Fruit fly (Drosophila melanogaster) whole organism, embryonic: ENCODE results near the gene CG33160.

Experiments
- Asciz ChIP-seq: fragments of 200-800 bp; sonication (Bioruptor generic); optimal IDR thresholded peaks from 2 replicates; lab custom pipeline; 2017; ENCODE audit warnings: missing biosample characterization, mild to moderate bottlenecking, missing genetic modification characterization, missing genetic modification reagents
- Blimp-1 ChIP-seq: fragments of 200-800 bp; sonication (Bioruptor generic); optimal IDR thresholded peaks from 3 replicates; lab custom pipeline; 2018; ENCODE audit warnings: missing biosample characterization, missing genetic modification characterization, mild to moderate bottlenecking, moderate library complexity, missing genetic modification reagents
- CG10366 ChIP-seq: fragments of 200-800 bp; sonication (Bioruptor generic); IDR thresholded peaks from 2 replicates; pipeline ENCODE4 v1.3.6; 2022; ENCODE audit warnings: missing biosample characterization, missing genetic modification characterization
- CG11247 ChIP-seq: fragments of 200-800 bp; sonication (Bioruptor generic); IDR thresholded peaks from 2 replicates; pipeline ENCODE4 v1.3.6; 2022; ENCODE audit warnings: missing biosample characterization, missing genetic modification characterization
- CG12219 ChIP-seq: fragments of 200-800 bp; sonication (Bioruptor generic); optimal IDR thresholded peaks from 3 replicates; lab custom pipeline; 2018; ENCODE audit warnings: missing biosample characterization, mild to moderate bottlenecking, missing genetic modification characterization
- CG13123 ChIP-seq: fragments of 200-800 bp; sonication (Bioruptor generic); optimal IDR thresholded peaks from 2 replicates; lab custom pipeline; 2016; ENCODE audit warnings: missing biosample characterization, missing genetic modification characterization
- CG14441 ChIP-seq: fragments of 200-800 bp; sonication (Bioruptor generic); IDR thresholded peaks from 2 replicates; pipeline ENCODE4 v1.3.6; 2022; ENCODE audit warnings: missing biosample characterization, missing genetic modification characterization
- CG1529 ChIP-seq: fragments of 200-800 bp; sonication (Bioruptor generic); optimal IDR thresholded peaks from 3 replicates; lab custom pipeline; 2018; ENCODE audit warnings: missing biosample characterization, missing genetic modification characterization
- CG1603 ChIP-seq: fragments of 200-800 bp; sonication (Bioruptor generic); optimal IDR thresholded peaks from 2 replicates; lab custom pipeline; 2019; ENCODE audit warnings: missing biosample characterization, mild to moderate bottlenecking, missing genetic modification characterization, moderate library complexity
- CG2129 ChIP-seq: fragments of 200-800 bp; sonication (Bioruptor generic); IDR thresholded peaks from 2 replicates; pipeline ENCODE4 v1.3.6; 2022; ENCODE audit warnings: missing biosample characterization, missing genetic modification characterization; ENCODE audit not compliant: partially characterized antibody
- CG2678 ChIP-seq: fragments of 200-800 bp; sonication (Bioruptor generic); optimal IDR thresholded peaks from 3 replicates; lab custom pipeline; 2019; ENCODE audit warnings: missing biosample characterization, mild to moderate bottlenecking, missing genetic modification characterization, moderate library complexity
- CG3995 ChIP-seq: fragments of 200-800 bp; sonication (Bioruptor generic); optimal IDR thresholded peaks from 3 replicates; lab custom pipeline; 2016; ENCODE audit warnings: missing biosample characterization, missing genetic modification characterization
- CG4424 ChIP-seq: fragments of 200-800 bp; sonication (Bioruptor generic); optimal IDR thresholded peaks from 3 replicates; lab custom pipeline; 2016; ENCODE audit warnings: missing biosample characterization, missing genetic modification characterization
- CG4617 ChIP-seq: fragments of 200-800 bp; sonication (Bioruptor generic); optimal IDR thresholded peaks from 3 replicates; lab custom pipeline; 2016; ENCODE audit warnings: missing biosample characterization, missing genetic modification characterization, borderline replicate concordance
- CG6254 ChIP-seq: fragments of 200-800 bp; sonication (Bioruptor generic); optimal IDR thresholded peaks from 3 replicates; lab custom pipeline; 2017; ENCODE audit warnings: mild to moderate bottlenecking, missing biosample characterization, missing genetic modification reagents, missing genetic modification characterization
- CG6683 ChIP-seq: fragments of 200-800 bp; sonication (Bioruptor generic); optimal IDR thresholded peaks from 2 replicates; lab custom pipeline; 2017; ENCODE audit warnings: missing biosample characterization, mild to moderate bottlenecking, missing genetic modification characterization, missing genetic modification reagents
- CG6689 ChIP-seq: fragments of 200-800 bp; sonication (Bioruptor generic); IDR thresholded peaks from 2 replicates; pipeline ENCODE4 v1.3.6; 2022; ENCODE audit warnings: missing biosample characterization, missing genetic modification characterization
- CG6765 ChIP-seq: fragments of 200-800 bp; sonication (Bioruptor generic); optimal IDR thresholded peaks from 3 replicates; lab custom pipeline; 2017; ENCODE audit warnings: missing biosample characterization, mild to moderate bottlenecking, missing genetic modification characterization
- CG9609 ChIP-seq: fragments of 200-800 bp; sonication (Bioruptor generic); optimal IDR thresholded peaks from 3 replicates; lab custom pipeline; 2016; ENCODE audit warnings: missing biosample characterization, missing genetic modification characterization
- Chrac-16 ChIP-seq: fragments of 200-800 bp; sonication (Bioruptor generic); optimal IDR thresholded peaks from 3 replicates; lab custom pipeline; 2016; ENCODE audit warnings: missing biosample characterization, missing genetic modification characterization
- D19B ChIP-seq: fragments of 200-800 bp; sonication (Bioruptor generic); optimal IDR thresholded peaks from 2 replicates; lab custom pipeline; 2017; ENCODE audit warnings: missing biosample characterization, mild to moderate bottlenecking, missing genetic modification characterization
- Doc3 ChIP-seq: fragments of 200-800 bp; sonication (Bioruptor generic); IDR thresholded peaks from 3 replicates; pipeline ENCODE4 v1.3.6; 2022; ENCODE audit warnings: missing biosample characterization, missing genetic modification characterization; ENCODE audit not compliant: partially characterized antibody
- E2f1 ChIP-seq: fragments of 200-800 bp; sonication (Bioruptor generic); IDR thresholded peaks from 2 replicates; pipeline ENCODE4 v1.3.6; 2022; ENCODE audit warnings: missing biosample characterization, missing genetic modification characterization
- Gug ChIP-seq: fragments of 200-800 bp; sonication (Bioruptor generic); IDR thresholded peaks from 4 replicates; pipeline ENCODE4 v1.3.6; 2022; ENCODE audit warnings: missing biosample characterization, missing genetic modification characterization
- Hr78 ChIP-seq, 2 experiments: fragments of 200-800 bp in 1 of 2; fragments of >200 bp in 1 of 2; sonication (Bioruptor generic) in 1 of 2; optimal IDR thresholded peaks; 2 replicates each; lab custom pipeline; 2017 to 2019; ENCODE audit warnings: missing biosample characterization in 2 of 2, missing genetic modification characterization in 2 of 2, mild to moderate bottlenecking in 1 of 2, moderate library complexity in 1 of 2
- Kr ChIP-seq: fragments of 200-800 bp; sonication (Bioruptor generic); optimal IDR thresholded peaks from 2 replicates; lab custom pipeline; 2017; ENCODE audit warnings: missing biosample characterization, mild to moderate bottlenecking, missing genetic modification characterization
- Mad ChIP-seq: fragments of 200-800 bp; sonication (Bioruptor generic); optimal IDR thresholded peaks from 2 replicates; lab custom pipeline; 2016; ENCODE audit warnings: missing biosample characterization, missing genetic modification characterization
- Myb ChIP-seq: fragments of 200-800 bp; sonication (Bioruptor generic); optimal IDR thresholded peaks from 2 replicates; lab custom pipeline; 2016; ENCODE audit warnings: missing biosample characterization, missing genetic modification characterization
- NFAT ChIP-seq: fragments of 200-800 bp; sonication (Bioruptor generic); IDR thresholded peaks from 2 replicates; pipeline ENCODE4 v1.3.6; 2022; ENCODE audit warnings: missing biosample characterization, missing genetic modification characterization
- Neu2 ChIP-seq: fragments of 200-800 bp; sonication (Bioruptor generic); optimal IDR thresholded peaks from 3 replicates; lab custom pipeline; 2016; ENCODE audit warnings: missing biosample characterization, missing genetic modification characterization, borderline replicate concordance
- Oaz ChIP-seq: fragments of 200-800 bp; sonication (Bioruptor generic); IDR thresholded peaks from 2 replicates; pipeline ENCODE4 v1.3.6; 2022; ENCODE audit warnings: missing biosample characterization, missing genetic modification characterization
- Ptx1 ChIP-seq: fragments of 200-800 bp; sonication (Bioruptor generic); IDR thresholded peaks from 2 replicates; pipeline ENCODE4 v1.3.6; 2022; ENCODE audit warnings: missing biosample characterization, missing genetic modification characterization
- Xbp1 ChIP-seq: fragments of 200-800 bp; sonication (Bioruptor generic); optimal IDR thresholded peaks from 3 replicates; lab custom pipeline; 2016; ENCODE audit warnings: missing biosample characterization, mild to moderate bottlenecking, missing genetic modification characterization
- ab ChIP-seq: fragments of 200-800 bp; sonication (Bioruptor generic); optimal IDR thresholded peaks from 2 replicates; lab custom pipeline; 2016; ENCODE audit warnings: missing biosample characterization, missing genetic modification characterization
- bbx ChIP-seq: fragments of 200-800 bp; sonication (Bioruptor generic); IDR thresholded peaks from 2 replicates; pipeline ENCODE4 v1.3.6; 2022; ENCODE audit warnings: missing biosample characterization, missing genetic modification characterization; ENCODE audit not compliant: partially characterized antibody
- cad ChIP-seq: fragments of >200 bp; optimal IDR thresholded peaks from 2 replicates; lab custom pipeline; 2017; ENCODE audit warnings: missing biosample characterization, missing genetic modification characterization
- croc ChIP-seq: fragments of 200-800 bp; sonication (Bioruptor generic); conservative IDR thresholded peaks from 3 replicates; pipeline ENCODE4 v1.3.6; 2022; ENCODE audit warnings: missing biosample characterization, missing genetic modification characterization
- crol ChIP-seq: fragments of 200-800 bp; sonication (Bioruptor generic); IDR thresholded peaks from 2 replicates; pipeline ENCODE4 v1.3.6; 2022; ENCODE audit warnings: missing biosample characterization, missing genetic modification characterization
- cwo ChIP-seq: fragments of 200-800 bp; sonication (Bioruptor generic); optimal IDR thresholded peaks from 3 replicates; lab custom pipeline; 2017; ENCODE audit warnings: missing biosample characterization, missing genetic modification characterization, mild to moderate bottlenecking, moderate library complexity, missing genetic modification reagents
- gcm ChIP-seq: fragments of 200-800 bp; sonication (Bioruptor generic); optimal IDR thresholded peaks from 2 replicates; lab custom pipeline; 2019; ENCODE audit warnings: missing biosample characterization, mild to moderate bottlenecking, missing genetic modification characterization, moderate library complexity
- gfzf ChIP-seq: fragments of 200-800 bp; sonication (Bioruptor generic); optimal IDR thresholded peaks from 2 replicates; lab custom pipeline; 2016; ENCODE audit warnings: missing biosample characterization, mild to moderate bottlenecking, missing genetic modification characterization, moderate library complexity
- ken ChIP-seq: fragments of 200-800 bp; sonication (Bioruptor generic); IDR thresholded peaks from 3 replicates; pipeline ENCODE4 v1.3.6; 2022; ENCODE audit warnings: missing biosample characterization, missing genetic modification characterization
- lmd ChIP-seq: fragments of 200-800 bp; sonication (Bioruptor generic); IDR thresholded peaks from 2 replicates; pipeline ENCODE4 v1.3.6; 2022; ENCODE audit warnings: missing biosample characterization, missing genetic modification characterization
- peb ChIP-seq: fragments of 200-800 bp; sonication (Bioruptor generic); IDR thresholded peaks from 2 replicates; pipeline ENCODE4 v1.3.6; 2022; ENCODE audit warnings: missing biosample characterization, missing genetic modification characterization
- pita ChIP-seq: fragments of 200-800 bp; sonication (Bioruptor generic); optimal IDR thresholded peaks from 2 replicates; lab custom pipeline; 2017; ENCODE audit warnings: missing biosample characterization, mild to moderate bottlenecking, missing genetic modification characterization
- prd ChIP-seq, 3 experiments: fragments of >200 bp in 2 of 3; fragments of 200-800 bp in 1 of 3; sonication (Bioruptor generic) in 1 of 3; optimal IDR thresholded peaks in 2 of 3; IDR thresholded peaks in 1 of 3; 2 replicates in 2 of 3; 3 replicates in 1 of 3; pipeline versions ENCODE4 v1.3.6 to Lab custom; 2017 to 2022; ENCODE audit warnings: missing biosample characterization in 1 of 3, missing genetic modification characterization in 1 of 3
- sug ChIP-seq: fragments of 200-800 bp; optimal IDR thresholded peaks from 2 replicates; lab custom pipeline; 2019; ENCODE audit warnings: missing biosample characterization, mild to moderate bottlenecking, missing genetic modification characterization, moderate library complexity
- tin ChIP-seq: fragments of 200-800 bp; sonication (Bioruptor generic); optimal IDR thresholded peaks from 3 replicates; lab custom pipeline; 2016; ENCODE audit warnings: missing biosample characterization, missing genetic modification characterization
- wdn ChIP-seq: fragments of 200-800 bp; sonication (Bioruptor generic); IDR thresholded peaks from 2 replicates; pipeline ENCODE4 v1.3.6; 2022; ENCODE audit warnings: missing biosample characterization, missing genetic modification characterization
- zen2 ChIP-seq: fragments of 200-800 bp; sonication (Bioruptor generic); IDR thresholded peaks from 3 replicates; pipeline ENCODE4 v1.3.6; 2022; ENCODE audit warnings: missing biosample characterization, missing genetic modification characterization; ENCODE audit not compliant: partially characterized antibody

Gene CG33160

dm6 chr3L:3192912-3193311, 13.3 kb downstream of the CG33160 start, which contains the start of gene Hsp83 (continued):
- TF ChIP-seq Ptx1 = peak; percentile 73
- TF ChIP-seq CG13123 (GFP tag; lab: Kevin White, UChicago) = peak; percentile 77
- TF ChIP-seq sug (tag; lab: Kevin White, UChicago) = peak; percentile 92
- TF ChIP-seq Chrac-16 = peak; percentile 79
- TF ChIP-seq NFAT (GFP tag; lab: Robert Waterston, UW) = peak; percentile 96
- TF ChIP-seq Mad (GFP tag; lab: Kevin White, UChicago) = peak; percentile 95
- peak; percentile 91 for TF ChIP-seq CG4424
- peak; percentile 97 for TF ChIP-seq CG6683 (GFP tag; lab: Kevin White, UChicago)
- no peak for TF ChIP-seq Hr78 (GFP tag; optimal IDR thresholded peaks at IDR 0.05; lab: Kevin White, UChicago)
- TF ChIP-seq CG6254 = peak; percentile 95
- TF ChIP-seq bbx (GFP tag; lab: Robert Waterston, UW) = peak; percentile 62
- peak; percentile 100 for TF ChIP-seq CG6765 (GFP tag; lab: Kevin White, UChicago)
- peak; percentile 79 for TF ChIP-seq Blimp-1 (GFP tag; lab: Kevin White, UChicago)
- peak; percentile 91 for TF ChIP-seq CG2678 (tag; lab: Kevin White, UChicago)
- peak; percentile 81 for TF ChIP-seq CG3995 (GFP tag; lab: Kevin White, UChicago)
- no peak for TF ChIP-seq Doc3 (GFP tag; lab: Robert Waterston, UW)
- peak; percentile 80 for TF ChIP-seq lmd (GFP tag; lab: Robert Waterston, UW)
- TF ChIP-seq CG14441 (GFP tag; lab: Robert Waterston, UW) = peak; percentile 83
- TF ChIP-seq Gug (GFP tag; lab: Robert Waterston, UW) = peak; percentile 55; the same call in 2 of the 4 replicates
- peak; percentile 92 for TF ChIP-seq ken
- TF ChIP-seq wdn (GFP tag; lab: Robert Waterston, UW) = peak; percentile 90
- peak; percentile 58 for TF ChIP-seq CG4617 (GFP tag; lab: Kevin White, UChicago)
- peak; percentile 46 for TF ChIP-seq croc
- 0 out of 2 replicates have a peak, but pooled peaks have one; percentile 62 for TF ChIP-seq peb
- TF ChIP-seq Neu2 (GFP tag; lab: Kevin White, UChicago) = peak; percentile 59
- TF ChIP-seq prd (optimal IDR thresholded peaks at IDR 0.05; lab: Kevin White, UChicago) = no peak
- peak; percentile 71 for TF ChIP-seq prd (GFP tag; IDR thresholded peaks at IDR 0.05; lab: Robert Waterston, UW)
- peak; percentile 97 for TF ChIP-seq CG12219
- TF ChIP-seq cad (GFP tag; lab: Kevin White, UChicago) = no peak
- TF ChIP-seq Oaz (GFP tag; lab: Robert Waterston, UW) = peak; percentile 85
- no peak for TF ChIP-seq Myb
- TF ChIP-seq gfzf (GFP tag; lab: Kevin White, UChicago) = peak; percentile 23
- TF ChIP-seq Xbp1 (GFP tag; lab: Kevin White, UChicago) = peak; percentile 87
- TF ChIP-seq CG2129 = no peak
- peak; percentile 97 for TF ChIP-seq Asciz (GFP tag; lab: Kevin White, UChicago)
- TF ChIP-seq tin = peak; percentile 88
- peak; percentile 87 for TF ChIP-seq E2f1 (GFP tag; lab: Robert Waterston, UW)
- TF ChIP-seq CG1603 (tag; lab: Kevin White, UChicago) = peak; percentile 95
- TF ChIP-seq gcm (GFP tag; lab: Kevin White, UChicago) = peak; percentile 98
- TF ChIP-seq cwo (GFP tag; lab: Kevin White, UChicago) = peak; percentile 93
- peak; percentile 94 for TF ChIP-seq Kr
- peak; percentile 3 for TF ChIP-seq ab (GFP tag; lab: Kevin White, UChicago)
- peak; percentile 87 for TF ChIP-seq D19B
- TF ChIP-seq pita (GFP tag; lab: Kevin White, UChicago) = peak; percentile 6
- TF ChIP-seq CG11247 (GFP tag; lab: Robert Waterston, UW) = peak; percentile 95
- peak; percentile 54; the same call in 1 of the 2 replicates for TF ChIP-seq crol (GFP tag; lab: Robert Waterston, UW)
- peak; percentile 95 for TF ChIP-seq CG1529 (GFP tag; lab: Kevin White, UChicago)
- peak; percentile 85 for TF ChIP-seq CG10366 (GFP tag; lab: Robert Waterston, UW)
- TF ChIP-seq zen2 (GFP tag; lab: Robert Waterston, UW) = no peak; the same call in 2 of the 3 replicates
- TF ChIP-seq CG9609 (GFP tag; lab: Kevin White, UChicago) = peak; percentile 88
- peak; percentile 81 for TF ChIP-seq CG6689
